Fruit fly (Drosophila melanogaster) whole organism, embryonic: Measurements from ENCODE around the gene CG7029.

Experiments
- Adf1 ChIP-seq: fragments of 200-800 bp; sonication (Bioruptor generic); IDR thresholded peaks from 2 replicates; pipeline ENCODE4 v1.3.6; 2022; ENCODE audit warnings: missing biosample characterization, missing genetic modification characterization
- Asciz ChIP-seq: fragments of 200-800 bp; sonication (Bioruptor generic); optimal IDR thresholded peaks from 2 replicates; lab custom pipeline; 2017; ENCODE audit warnings: missing biosample characterization, mild to moderate bottlenecking, missing genetic modification characterization, missing genetic modification reagents
- BEAF-32 ChIP-seq: fragments of 200-800 bp; sonication (Bioruptor generic); optimal IDR thresholded peaks from 3 replicates; lab custom pipeline; 2017; ENCODE audit warnings: missing biosample characterization, missing genetic modification characterization, mild to moderate bottlenecking, moderate library complexity, missing genetic modification reagents
- Bdp1 ChIP-seq: fragments of 200-800 bp; sonication (Bioruptor generic); optimal IDR thresholded peaks from 3 replicates; lab custom pipeline; 2016; ENCODE audit warnings: missing biosample characterization, missing genetic modification characterization
- CG10274 ChIP-seq: fragments of 200-800 bp; sonication (Bioruptor generic); optimal IDR thresholded peaks from 3 replicates; lab custom pipeline; 2017; ENCODE audit warnings: missing biosample characterization, mild to moderate bottlenecking, missing genetic modification characterization
- CG10565 ChIP-seq: fragments of 200-800 bp; sonication (Bioruptor generic); optimal IDR thresholded peaks from 3 replicates; lab custom pipeline; 2016; ENCODE audit warnings: missing biosample characterization, mild to moderate bottlenecking, missing genetic modification characterization
- CG12219 ChIP-seq: fragments of 200-800 bp; sonication (Bioruptor generic); optimal IDR thresholded peaks from 3 replicates; lab custom pipeline; 2018; ENCODE audit warnings: missing biosample characterization, mild to moderate bottlenecking, missing genetic modification characterization
- CG12659 ChIP-seq: fragments of 200-800 bp; sonication (Bioruptor generic); optimal IDR thresholded peaks from 3 replicates; lab custom pipeline; 2017; ENCODE audit warnings: mild to moderate bottlenecking, missing biosample characterization, missing genetic modification reagents, missing genetic modification characterization
- CG12769 ChIP-seq: fragments of 200-800 bp; sonication (Bioruptor generic); optimal IDR thresholded peaks from 2 replicates; lab custom pipeline; 2019; ENCODE audit warnings: missing biosample characterization, mild to moderate bottlenecking, missing genetic modification characterization, moderate library complexity
- CG12942 ChIP-seq: fragments of 200-800 bp; sonication (Bioruptor generic); optimal IDR thresholded peaks from 3 replicates; lab custom pipeline; 2016; ENCODE audit warnings: missing biosample characterization, missing genetic modification characterization
- CG13123 ChIP-seq: fragments of 200-800 bp; sonication (Bioruptor generic); optimal IDR thresholded peaks from 2 replicates; lab custom pipeline; 2016; ENCODE audit warnings: missing biosample characterization, missing genetic modification characterization
- CG14710 ChIP-seq: fragments of 200-800 bp; sonication (Bioruptor generic); optimal IDR thresholded peaks from 3 replicates; lab custom pipeline; 2019; ENCODE audit warnings: missing biosample characterization, mild to moderate bottlenecking, missing genetic modification characterization, moderate library complexity
- CG15696 ChIP-seq: fragments of 200-800 bp; sonication (Bioruptor generic); optimal IDR thresholded peaks from 2 replicates; lab custom pipeline; 2019; ENCODE audit warnings: missing biosample characterization, mild to moderate bottlenecking, missing genetic modification characterization, moderate library complexity
- CG1602 ChIP-seq: fragments of 200-800 bp; sonication (Bioruptor generic); optimal IDR thresholded peaks from 3 replicates; lab custom pipeline; 2016; ENCODE audit warnings: missing biosample characterization, missing genetic modification characterization
- CG32532 ChIP-seq: fragments of 200-800 bp; sonication (Bioruptor generic); IDR thresholded peaks from 2 replicates; pipeline ENCODE4 v1.3.6; 2022; ENCODE audit warnings: missing biosample characterization, missing genetic modification characterization
- CG4617 ChIP-seq: fragments of 200-800 bp; sonication (Bioruptor generic); optimal IDR thresholded peaks from 3 replicates; lab custom pipeline; 2016; ENCODE audit warnings: missing biosample characterization, missing genetic modification characterization, borderline replicate concordance
- CG6254 ChIP-seq: fragments of 200-800 bp; sonication (Bioruptor generic); optimal IDR thresholded peaks from 3 replicates; lab custom pipeline; 2017; ENCODE audit warnings: mild to moderate bottlenecking, missing biosample characterization, missing genetic modification reagents, missing genetic modification characterization
- CG6689 ChIP-seq: fragments of 200-800 bp; sonication (Bioruptor generic); IDR thresholded peaks from 2 replicates; pipeline ENCODE4 v1.3.6; 2022; ENCODE audit warnings: missing biosample characterization, missing genetic modification characterization
- CG6791 ChIP-seq: fragments of 200-800 bp; sonication (Bioruptor generic); IDR thresholded peaks from 3 replicates; pipeline ENCODE4 v1.3.6; 2022; ENCODE audit warnings: missing biosample characterization, missing genetic modification characterization; ENCODE audit not compliant: partially characterized antibody
- CG8281 ChIP-seq: fragments of 200-800 bp; sonication (Bioruptor generic); optimal IDR thresholded peaks from 2 replicates; lab custom pipeline; 2018; ENCODE audit warnings: missing biosample characterization, mild to moderate bottlenecking, missing genetic modification characterization, moderate library complexity
- D19B ChIP-seq: fragments of 200-800 bp; sonication (Bioruptor generic); optimal IDR thresholded peaks from 2 replicates; lab custom pipeline; 2017; ENCODE audit warnings: missing biosample characterization, mild to moderate bottlenecking, missing genetic modification characterization
- Dip2 ChIP-seq: fragments of 200-800 bp; sonication (Bioruptor generic); IDR thresholded peaks from 2 replicates; pipeline ENCODE4 v1.3.6; 2022; ENCODE audit warnings: missing biosample characterization, missing genetic modification characterization
- E2f2 ChIP-seq: fragments of 200-800 bp; sonication (Bioruptor generic); IDR thresholded peaks from 2 replicates; pipeline ENCODE4 v1.3.6; 2022; ENCODE audit warnings: missing biosample characterization, missing genetic modification characterization
- GATAe ChIP-seq: fragments of 200-800 bp; sonication (Bioruptor generic); conservative IDR thresholded peaks from 2 replicates; pipeline ENCODE4 v1.3.6; 2022; ENCODE audit warnings: missing biosample characterization, missing genetic modification characterization
- H15 ChIP-seq: fragments of 200-800 bp; sonication (Bioruptor generic); IDR thresholded peaks from 3 replicates; pipeline ENCODE4 v1.3.6; 2022; ENCODE audit warnings: missing biosample characterization, missing genetic modification characterization
- Hsf ChIP-seq: fragments of 200-800 bp; sonication (Bioruptor generic); optimal IDR thresholded peaks from 3 replicates; lab custom pipeline; 2016; ENCODE audit warnings: missing biosample characterization, missing genetic modification characterization
- MESR4 ChIP-seq: fragments of 200-800 bp; sonication (Bioruptor generic); optimal IDR thresholded peaks from 2 replicates; lab custom pipeline; 2018; ENCODE audit warnings: missing biosample characterization, mild to moderate bottlenecking, missing genetic modification characterization, moderate library complexity
- Rx ChIP-seq: fragments of 200-800 bp; sonication (Bioruptor generic); IDR thresholded peaks from 2 replicates; pipeline ENCODE4 v1.3.6; 2022; ENCODE audit warnings: missing biosample characterization, missing genetic modification characterization
- Stat92E ChIP-seq, 3 experiments: fragments of >200 bp in 2 of 3; fragments of 200-800 bp in 1 of 3; sonication (Bioruptor generic) in 1 of 3; optimal IDR thresholded peaks; 2 replicates each; lab custom pipeline; 2017 to 2019; ENCODE audit warnings: missing biosample characterization in 3 of 3, missing genetic modification characterization in 3 of 3, mild to moderate bottlenecking in 1 of 3, moderate library complexity in 1 of 3
- TFAM ChIP-seq: fragments of 200-800 bp; sonication (Bioruptor generic); optimal IDR thresholded peaks from 2 replicates; lab custom pipeline; 2017; ENCODE audit warnings: missing biosample characterization, missing genetic modification characterization, inconsistent platforms
- ab ChIP-seq: fragments of 200-800 bp; sonication (Bioruptor generic); optimal IDR thresholded peaks from 2 replicates; lab custom pipeline; 2016; ENCODE audit warnings: missing biosample characterization, missing genetic modification characterization
- bigmax ChIP-seq: fragments of 200-800 bp; sonication (Bioruptor generic); optimal IDR thresholded peaks from 2 replicates; lab custom pipeline; 2018; ENCODE audit warnings: missing biosample characterization, mild to moderate bottlenecking, missing genetic modification characterization
- br ChIP-seq: fragments of >200 bp; optimal IDR thresholded peaks from 2 replicates; lab custom pipeline; 2017
- btn ChIP-seq: fragments of 200-800 bp; sonication (Bioruptor generic); optimal IDR thresholded peaks from 2 replicates; lab custom pipeline; 2016; ENCODE audit warnings: missing biosample characterization, missing genetic modification characterization
- cad ChIP-seq: fragments of >200 bp; optimal IDR thresholded peaks from 2 replicates; lab custom pipeline; 2017; ENCODE audit warnings: missing biosample characterization, missing genetic modification characterization
- chif ChIP-seq, 2 experiments: fragments of 200-800 bp; sonication (Bioruptor generic); optimal IDR thresholded peaks; 3 replicates each; lab custom pipeline; 2016; ENCODE audit warnings: missing biosample characterization in 2 of 2, missing genetic modification characterization in 2 of 2
- ewg ChIP-seq: fragments of 200-800 bp; sonication (Bioruptor generic); optimal IDR thresholded peaks from 3 replicates; lab custom pipeline; 2017; ENCODE audit warnings: mild to moderate bottlenecking, missing biosample characterization, missing genetic modification reagents, missing genetic modification characterization
- eyg ChIP-seq: fragments of 200-800 bp; sonication (Bioruptor generic); optimal IDR thresholded peaks from 3 replicates; lab custom pipeline; 2016; ENCODE audit warnings: missing biosample characterization, missing genetic modification characterization
- gcm2 ChIP-seq: fragments of 200-800 bp; sonication (Bioruptor generic); optimal IDR thresholded peaks from 2 replicates; lab custom pipeline; 2016; ENCODE audit warnings: missing biosample characterization, missing genetic modification characterization
- grn ChIP-seq: fragments of 200-800 bp; sonication (Bioruptor generic); optimal IDR thresholded peaks from 3 replicates; lab custom pipeline; 2017; ENCODE audit warnings: missing biosample characterization, missing genetic modification characterization
- ind ChIP-seq: fragments of 200-800 bp; sonication (Bioruptor generic); optimal IDR thresholded peaks from 3 replicates; lab custom pipeline; 2016; ENCODE audit warnings: missing biosample characterization, missing genetic modification characterization
- jing ChIP-seq: fragments of 200-800 bp; sonication (Bioruptor generic); optimal IDR thresholded peaks from 2 replicates; lab custom pipeline; 2018; ENCODE audit warnings: missing biosample characterization, mild to moderate bottlenecking, missing genetic modification characterization
- lilli ChIP-seq: fragments of 200-800 bp; sonication (Bioruptor generic); optimal IDR thresholded peaks from 3 replicates; lab custom pipeline; 2016; ENCODE audit warnings: missing biosample characterization, missing genetic modification characterization
- pan ChIP-seq, 4 experiments: fragments of >200 bp in 3 of 4; fragments of 200-800 bp in 1 of 4; sonication (Bioruptor generic) in 1 of 4; optimal IDR thresholded peaks in 3 of 4; IDR thresholded peaks in 1 of 4; 2 replicates each; pipeline versions ENCODE4 v1.3.6 to Lab custom; 2017 to 2022; ENCODE audit warnings: missing biosample characterization in 2 of 4, missing genetic modification characterization in 2 of 4, mixed read lengths in 1 of 4
- pho ChIP-seq: fragments of 200-800 bp; sonication (Bioruptor generic); optimal IDR thresholded peaks from 2 replicates; lab custom pipeline; 2016; ENCODE audit warnings: missing biosample characterization, missing genetic modification characterization
- psq ChIP-seq: fragments of 200-800 bp; sonication (Bioruptor generic); optimal IDR thresholded peaks from 2 replicates; lab custom pipeline; 2017; ENCODE audit warnings: missing biosample characterization, missing genetic modification characterization
- sim ChIP-seq: fragments of 200-800 bp; sonication (Bioruptor generic); IDR thresholded peaks from 2 replicates; pipeline ENCODE4 v1.3.6; 2022; ENCODE audit warnings: missing biosample characterization, missing genetic modification characterization
- so ChIP-seq: fragments of 200-800 bp; sonication (Bioruptor generic); IDR thresholded peaks from 3 replicates; pipeline ENCODE4 v1.3.6; 2022; ENCODE audit warnings: missing biosample characterization, missing genetic modification characterization
- sob ChIP-seq: fragments of 200-800 bp; sonication (Bioruptor generic); IDR thresholded peaks from 2 replicates; pipeline ENCODE4 v1.3.6; 2022; ENCODE audit warnings: missing biosample characterization, missing genetic modification characterization
- stc ChIP-seq: fragments of 200-800 bp; sonication (Bioruptor generic); IDR thresholded peaks from 2 replicates; pipeline ENCODE4 v1.3.6; 2022; ENCODE audit warnings: missing biosample characterization, missing genetic modification characterization
- twi ChIP-seq: fragments of 200-800 bp; optimal IDR thresholded peaks from 2 replicates; lab custom pipeline; 2019; ENCODE audit warnings: missing biosample characterization, mild to moderate bottlenecking, missing genetic modification characterization, moderate library complexity
- wdn ChIP-seq: fragments of 200-800 bp; sonication (Bioruptor generic); IDR thresholded peaks from 2 replicates; pipeline ENCODE4 v1.3.6; 2022; ENCODE audit warnings: missing biosample characterization, missing genetic modification characterization

CG7029 gene

DNA sequence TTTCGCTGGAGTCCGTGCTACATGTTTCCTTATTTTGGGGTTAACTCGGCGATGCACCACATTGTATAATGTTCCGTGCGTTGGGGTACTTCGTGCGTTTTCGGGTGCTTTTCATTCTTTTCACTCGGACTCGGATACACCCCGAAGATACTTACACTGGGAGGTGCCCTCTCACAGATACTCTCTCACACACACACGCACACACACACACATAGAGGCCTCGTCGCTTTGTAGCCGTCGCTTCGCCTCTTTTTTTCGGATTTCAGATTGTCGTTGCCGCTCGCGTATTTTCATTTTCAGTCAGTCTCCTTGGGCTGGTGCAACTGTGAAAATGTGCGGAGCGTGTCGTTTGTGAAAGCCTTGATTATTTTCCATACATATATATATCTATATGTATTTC, 30.7 kb downstream of the CG7029 start (continued):
- TF ChIP-seq stc: no peak
- TF ChIP-seq Dip2 (GFP tag; lab: Robert Waterston, UW): no peak
- peak; percentile 67; the same call in 1 of the 2 replicates for TF ChIP-seq sob (GFP tag; lab: Robert Waterston, UW)
- no peak for TF ChIP-seq GATAe (GFP tag; lab: Robert Waterston, UW)
- TF ChIP-seq twi (tag; lab: Kevin White, UChicago): peak; percentile 14
- peak; percentile 43 for TF ChIP-seq bigmax (GFP tag; lab: Kevin White, UChicago)
- TF ChIP-seq CG6254 (GFP tag; lab: Kevin White, UChicago): peak; percentile 28
- TF ChIP-seq Asciz: no peak
- no peak for TF ChIP-seq sim
- no peak for TF ChIP-seq CG6791 (GFP tag; lab: Robert Waterston, UW)
- TF ChIP-seq Hsf: no peak
- TF ChIP-seq CG13123 (GFP tag; lab: Kevin White, UChicago): no peak
- no peak for TF ChIP-seq ewg (GFP tag; lab: Kevin White, UChicago)
- peak; percentile 28 for TF ChIP-seq CG12219
- TF ChIP-seq jing: no peak
- no peak for TF ChIP-seq CG14710 (tag; lab: Kevin White, UChicago)
- no peak for TF ChIP-seq Bdp1
- TF ChIP-seq BEAF-32 (GFP tag; lab: Kevin White, UChicago): no peak
- TF ChIP-seq psq (GFP tag; lab: Kevin White, UChicago): no peak
- TF ChIP-seq CG4617 (GFP tag; lab: Kevin White, UChicago): no peak
- no peak for TF ChIP-seq chif (GFP tag; optimal IDR thresholded peaks at IDR 0.05; lab: Kevin White, UChicago)
- no peak for TF ChIP-seq br (lab: Kevin White, UChicago)
- no peak for TF ChIP-seq CG10274 (GFP tag; lab: Kevin White, UChicago)
- no peak for TF ChIP-seq pan (optimal IDR thresholded peaks at IDR 0.05; lab: Kevin White, UChicago)
- no peak for TF ChIP-seq pan (GFP tag; optimal IDR thresholded peaks at IDR 0.05 in 1 of 2, IDR thresholded peaks at IDR 0.05 in 1 of 2)
- no peak for TF ChIP-seq cad (GFP tag; lab: Kevin White, UChicago)
- no peak for TF ChIP-seq CG6689 (GFP tag; lab: Robert Waterston, UW)
- TF ChIP-seq Stat92E (GFP tag; optimal IDR thresholded peaks at IDR 0.05; lab: Kevin White, UChicago): peak in 1 of 3 experiments; percentile 36
- TF ChIP-seq eyg: no peak
- TF ChIP-seq CG15696 (tag; lab: Kevin White, UChicago): no peak
- TF ChIP-seq MESR4 (GFP tag; lab: Kevin White, UChicago): no peak
- TF ChIP-seq CG1602 (GFP tag; lab: Kevin White, UChicago): no peak
- TF ChIP-seq H15 (GFP tag; lab: Robert Waterston, UW): no peak
- peak; percentile 78; the same call in 2 of the 3 replicates for TF ChIP-seq so (GFP tag; lab: Robert Waterston, UW)
- TF ChIP-seq btn (GFP tag; lab: Kevin White, UChicago): no peak
- peak; percentile 7 for TF ChIP-seq CG12769 (tag; lab: Kevin White, UChicago)
- no peak for TF ChIP-seq D19B
- TF ChIP-seq CG32532 (GFP tag; lab: Robert Waterston, UW): peak; percentile 63
- TF ChIP-seq grn (GFP tag; lab: Kevin White, UChicago): no peak
- no peak for TF ChIP-seq pho (GFP tag; lab: Kevin White, UChicago)
- no peak for TF ChIP-seq TFAM (GFP tag; lab: Kevin White, UChicago)
- TF ChIP-seq CG8281 (tag; lab: Kevin White, UChicago): no peak
- no peak for TF ChIP-seq ind (GFP tag; lab: Kevin White, UChicago)
- no peak for TF ChIP-seq CG10565 (GFP tag; lab: Kevin White, UChicago)
- TF ChIP-seq lilli (GFP tag; lab: Kevin White, UChicago): no peak
- no peak for TF ChIP-seq ab (GFP tag; lab: Kevin White, UChicago)
- peak; percentile 33 for TF ChIP-seq E2f2
- no peak for TF ChIP-seq wdn (GFP tag; lab: Robert Waterston, UW)
- TF ChIP-seq CG12942 (GFP tag; lab: Kevin White, UChicago): no peak
- TF ChIP-seq CG12659: peak; percentile 5
- peak; percentile 61; the same call in 1 of the 2 replicates for TF ChIP-seq Adf1 (GFP tag; lab: Robert Waterston, UW)
- no peak for TF ChIP-seq Rx (GFP tag; lab: Robert Waterston, UW)
- TF ChIP-seq gcm2 (GFP tag; lab: Kevin White, UChicago): no peak
